Worm (Caenorhabditis elegans): Measurements from ENCODE around the gene B0252.5.

B0252.5 gene

DNA sequence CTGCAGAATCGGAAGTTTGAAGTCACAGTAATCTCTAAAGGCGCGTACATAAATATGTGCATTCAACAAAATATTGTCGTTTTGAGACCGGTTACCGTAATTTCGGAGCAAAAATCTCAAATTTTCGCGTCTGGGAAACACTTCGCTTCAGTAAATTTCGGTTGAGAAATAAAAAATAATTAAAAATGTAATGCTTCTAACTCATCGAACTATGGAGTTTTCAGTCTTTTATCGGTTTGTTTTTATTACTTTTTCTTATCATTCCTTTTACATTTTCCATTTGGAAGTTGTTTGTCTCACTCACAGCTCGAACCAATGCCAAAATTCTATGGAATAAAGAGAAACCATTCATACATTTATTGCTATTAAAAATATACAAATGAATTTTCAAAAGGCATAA lies 30.5 kb downstream of the B0252.5 start (continued):
- TF ChIP-seq lsy-2 (tag; optimal IDR thresholded peaks at IDR 0.05), result peak in 1 of 2 experiments; percentile 74
- no peak for TF ChIP-seq nhr-77 (tag; optimal IDR thresholded peaks at IDR 0.05)
- no peak for TF ChIP-seq zag-1 (tag; optimal IDR thresholded peaks at IDR 0.05)
- no peak for TF ChIP-seq unc-62 (GFP tag; optimal IDR thresholded peaks at IDR 0.05)
- peak; percentile 79 for TF ChIP-seq crh-2 (tag; optimal IDR thresholded peaks at IDR 0.05)
- peak; percentile 3 for TF ChIP-seq mab-5 (tag; optimal IDR thresholded peaks at IDR 0.05)
- TF ChIP-seq fos-1 (tag; optimal IDR thresholded peaks at IDR 0.05), result no peak
- TF ChIP-seq ztf-1 (GFP tag; conservative IDR thresholded peaks at IDR 0.05), result no peak

DNA sequence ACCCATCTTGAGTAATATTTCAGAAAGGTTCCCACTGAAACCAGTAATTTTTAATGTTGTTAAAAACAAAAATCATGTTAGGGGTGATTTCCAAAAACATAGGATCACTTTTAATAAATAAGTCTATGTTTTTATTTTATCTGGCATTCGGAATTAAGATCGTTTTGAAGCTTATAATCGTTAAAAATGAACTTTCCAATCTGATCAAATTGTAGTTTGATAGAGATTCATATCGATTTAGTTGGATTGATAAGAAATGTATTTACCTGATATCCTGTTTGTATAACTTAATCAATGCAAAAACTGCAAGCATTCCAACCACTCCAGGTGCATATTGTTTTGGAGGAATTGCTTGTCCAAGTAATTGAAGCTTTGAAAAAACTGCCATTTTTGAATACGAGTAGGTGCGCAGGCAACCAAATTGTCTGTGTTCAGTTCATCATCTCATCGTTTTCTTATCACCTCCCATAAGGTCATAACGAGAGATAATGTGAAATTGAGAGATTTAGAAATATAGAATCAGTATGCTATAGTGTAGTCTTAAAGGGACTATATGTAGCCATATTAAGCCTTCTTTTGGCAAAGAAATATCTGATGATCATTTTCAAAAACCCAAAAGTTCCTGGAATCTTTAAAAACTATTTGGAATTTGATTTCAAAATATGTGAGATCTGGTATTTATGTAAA lies 31.2 kb downstream of the B0252.5 start, which contains the start of gene pmp-2:
Gene pmp-2, minus strand, starts transcription at position 487 of the 687 bp plus-strand sequence.
- TF ChIP-seq lin-39 (tag; optimal IDR thresholded peaks at IDR 0.05) (no peak), Y55F3AM.14 (GFP tag; optimal IDR thresholded peaks at IDR 0.05) (no peak), dmd-4 (tag; optimal IDR thresholded peaks at IDR 0.05) (no peak), nhr-129 (tag; optimal IDR thresholded peaks at IDR 0.05) (peak; percentile 5), fos-1 (tag; optimal IDR thresholded peaks at IDR 0.05) (peak; percentile 33), unc-62 (GFP tag; optimal IDR thresholded peaks at IDR 0.05) (no peak), nhr-11 (tag; optimal IDR thresholded peaks at IDR 0.05) (no peak)

DNA sequence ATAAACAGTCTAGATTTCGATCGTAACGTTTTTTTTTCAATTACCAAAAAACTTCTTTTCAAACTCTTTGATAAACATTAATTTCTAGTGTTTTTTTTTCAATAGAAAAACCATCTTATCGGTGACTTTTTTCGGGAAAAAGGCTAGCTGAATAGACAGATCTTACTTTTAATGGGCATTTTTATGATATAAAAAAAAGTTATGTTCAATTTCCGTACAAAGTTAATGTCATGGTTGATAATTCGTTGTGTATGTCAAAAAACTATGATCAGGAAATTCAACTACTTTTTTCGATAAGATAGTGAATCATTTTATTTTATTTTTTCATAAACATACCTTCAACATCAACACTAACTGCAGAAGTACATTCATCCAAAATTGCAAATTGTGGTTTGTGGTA lies 34.1 kb downstream of the B0252.5 start:
- TF ChIP-seq dmd-4 (tag; optimal IDR thresholded peaks at IDR 0.05) (no peak), lin-11 (tag; optimal IDR thresholded peaks at IDR 0.05) (no peak), nhr-21 (tag; optimal IDR thresholded peaks at IDR 0.05) (no peak), blmp-1 (tag; optimal IDR thresholded peaks at IDR 0.05; ENCODE audit: insufficient read depth) (no peak), sma-3 (GFP tag; optimal IDR thresholded peaks at IDR 0.05) (no peak), nhr-23 (tag; optimal IDR thresholded peaks at IDR 0.05) (no peak), elt-3 (tag; optimal IDR thresholded peaks at IDR 0.05) (no peak), fos-1 (tag; optimal IDR thresholded peaks at IDR 0.05) (peak; percentile 24)

DNA sequence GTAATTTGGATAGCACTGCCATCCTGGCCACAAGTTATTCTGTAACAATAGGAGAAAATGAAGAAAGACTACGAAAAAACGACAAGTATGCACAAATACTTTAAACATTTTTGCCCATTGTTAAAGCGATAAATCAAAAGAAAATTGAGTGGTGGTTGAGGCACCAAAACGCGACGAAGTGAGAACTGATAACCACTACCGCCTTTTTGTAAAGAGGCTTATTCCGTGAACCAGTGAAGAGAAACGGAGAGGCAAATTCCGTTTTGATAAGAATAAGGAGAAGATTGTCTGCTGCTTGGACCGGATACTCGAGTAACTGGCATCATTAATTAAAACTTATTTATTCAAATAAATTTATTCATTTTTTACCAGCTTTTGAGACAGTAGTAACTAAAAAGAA lies 35.0 kb downstream of the B0252.5 start, which contains the start of gene pmp-1:
Gene pmp-1, minus strand, starts transcription at position 39 of the 400 bp plus-strand sequence.
- TF ChIP-seq F13H6.1 (tag; optimal IDR thresholded peaks at IDR 0.05) (no peak), dmd-4 (tag; optimal IDR thresholded peaks at IDR 0.05) (no peak), unc-55 (GFP tag; optimal IDR thresholded peaks at IDR 0.05) (no peak), mab-5 (tag; optimal IDR thresholded peaks at IDR 0.05) (no peak), nhr-6 (tag; optimal IDR thresholded peaks at IDR 0.05) (no peak), ZK546.5 (tag; optimal IDR thresholded peaks at IDR 0.05) (no peak), nhr-129 (tag; optimal IDR thresholded peaks at IDR 0.05) (no peak), fos-1 (tag; optimal IDR thresholded peaks at IDR 0.05) (peak; percentile 77)

DNA sequence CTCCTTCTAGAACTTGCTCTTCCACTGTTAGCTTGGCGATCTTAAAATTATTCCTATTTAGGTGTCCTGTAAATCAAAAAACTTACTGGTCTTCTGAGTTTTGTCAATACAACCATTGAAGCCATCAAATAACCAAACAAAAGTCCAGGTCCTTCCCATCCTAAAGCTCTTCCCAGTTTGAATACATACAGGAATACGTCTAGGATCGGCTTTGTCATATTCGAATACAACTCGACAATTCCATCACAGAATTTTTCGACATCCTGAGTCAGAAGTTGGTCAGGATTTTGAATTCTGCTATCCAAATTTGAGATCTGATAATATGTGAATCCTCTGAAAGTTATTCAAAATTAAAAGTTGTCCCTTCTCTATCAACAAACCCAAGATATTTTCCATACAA lies 36.3 kb downstream of the B0252.5 start:
- no peak for TF ChIP-seq ztf-4 (tag; optimal IDR thresholded peaks at IDR 0.05)
- no peak for TF ChIP-seq nhr-21 (tag; optimal IDR thresholded peaks at IDR 0.05)
- no peak for TF ChIP-seq lin-39 (tag; optimal IDR thresholded peaks at IDR 0.05)
- no peak for TF ChIP-seq elt-3 (tag; optimal IDR thresholded peaks at IDR 0.05)
- TF ChIP-seq aly-2 (tag; optimal IDR thresholded peaks at IDR 0.05), result no peak
- TF ChIP-seq snpc-4 (tag; optimal IDR thresholded peaks at IDR 0.05), result no peak
- TF ChIP-seq gmeb-1 (tag; optimal IDR thresholded peaks at IDR 0.05), result no peak
- TF ChIP-seq ZK546.5 (tag; optimal IDR thresholded peaks at IDR 0.05), result no peak
- no peak for TF ChIP-seq unc-62 (GFP tag; optimal IDR thresholded peaks at IDR 0.05)
- no peak for TF ChIP-seq lsy-2 (tag; optimal IDR thresholded peaks at IDR 0.05)
- TF ChIP-seq nhr-237 (tag; optimal IDR thresholded peaks at IDR 0.05), result no peak

DNA sequence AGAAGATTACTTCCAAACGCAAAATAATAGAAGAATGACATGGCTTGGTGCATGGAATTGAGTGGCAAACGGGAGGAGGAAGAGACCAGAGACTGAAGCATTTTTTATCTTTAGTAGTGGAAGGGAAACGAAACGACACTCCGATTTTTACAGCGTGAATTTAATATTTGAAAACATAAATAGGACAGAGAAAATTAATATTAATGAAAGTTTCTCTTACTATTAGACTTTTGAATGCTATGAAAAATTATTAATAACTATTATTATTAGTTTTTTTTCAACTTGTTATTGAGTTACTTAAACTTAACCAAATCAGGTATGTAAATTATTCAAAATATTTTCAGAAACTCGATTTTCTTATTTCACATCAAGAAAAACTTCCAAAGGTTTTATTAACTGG lies 38.6 kb downstream of the B0252.5 start, which contains the start of gene C44B7.7:
Gene C44B7.7, minus strand, starts transcription at position 101 of the 400 bp plus-strand sequence.
- TF ChIP-seq gmeb-1 (tag; optimal IDR thresholded peaks at IDR 0.05) (no peak), mab-5 (tag; optimal IDR thresholded peaks at IDR 0.05) (no peak), snpc-4 (tag; optimal IDR thresholded peaks at IDR 0.05) (no peak), R02D3.7 (tag; optimal IDR thresholded peaks at IDR 0.05) (no peak), sma-3 (GFP tag; optimal IDR thresholded peaks at IDR 0.05) (no peak), aly-2 (tag; optimal IDR thresholded peaks at IDR 0.05) (no peak), ztf-1 (GFP tag; conservative IDR thresholded peaks at IDR 0.05) (no peak), unc-55 (GFP tag; optimal IDR thresholded peaks at IDR 0.05) (no peak)

Measured in whole organism, L2 larva.